Fruit fly (Drosophila melanogaster) whole organism, pupa: ENCODE data around the gene Ube4A.
A peak's percentile ranks its signal among the peaks of the same experiment; 100 is the strongest.

Source experiments
- CG10348 ChIP-seq: fragments of 200-800 bp; sonication (Bioruptor generic); IDR thresholded peaks from 2 replicates; pipeline ENCODE4 v1.3.6; 2022; ENCODE audit warnings: missing biosample characterization, missing genetic modification characterization
- CG12605 ChIP-seq: fragments of 200-800 bp; sonication (Bioruptor generic); IDR thresholded peaks from 2 replicates; pipeline ENCODE4 v1.3.6; 2022; ENCODE audit warnings: missing biosample characterization, missing genetic modification characterization
- CG13204 ChIP-seq: fragments of 200-800 bp; sonication (Bioruptor generic); optimal IDR thresholded peaks from 2 replicates; lab custom pipeline; 2018; ENCODE audit warnings: missing biosample characterization, mild to moderate bottlenecking, missing genetic modification characterization, moderate library complexity
- CG14655 ChIP-seq: fragments of 200-800 bp; sonication (Bioruptor generic); optimal IDR thresholded peaks from 3 replicates; lab custom pipeline; 2017; ENCODE audit warnings: mild to moderate bottlenecking, missing biosample characterization, missing genetic modification reagents, missing genetic modification characterization
- CG15710 ChIP-seq: fragments of 200-800 bp; sonication (Bioruptor generic); optimal IDR thresholded peaks from 2 replicates; lab custom pipeline; 2018; ENCODE audit warnings: missing biosample characterization, mild to moderate bottlenecking, missing genetic modification characterization, moderate library complexity
- CG17806 ChIP-seq: fragments of 200-800 bp; sonication (Bioruptor generic); optimal IDR thresholded peaks from 2 replicates; lab custom pipeline; 2018; ENCODE audit warnings: missing biosample characterization, mild to moderate bottlenecking, missing genetic modification characterization, moderate library complexity
- CG32121 ChIP-seq: fragments of 200-800 bp; sonication (Bioruptor generic); IDR thresholded peaks from 2 replicates; pipeline ENCODE4 v1.3.6; 2022; ENCODE audit warnings: missing biosample characterization, missing genetic modification characterization
- CG34367 ChIP-seq: fragments of 200-800 bp; sonication (Bioruptor generic); optimal IDR thresholded peaks from 2 replicates; lab custom pipeline; 2018; ENCODE audit warnings: missing biosample characterization, mild to moderate bottlenecking, missing genetic modification characterization
- CG4496 ChIP-seq: fragments of 200-800 bp; sonication (Bioruptor generic); IDR thresholded peaks from 3 replicates; pipeline ENCODE4 v1.3.6; 2022; ENCODE audit warnings: missing biosample characterization, missing genetic modification characterization
- CG8159 ChIP-seq: fragments of 200-800 bp; sonication (Bioruptor generic); optimal IDR thresholded peaks from 3 replicates; lab custom pipeline; 2018; ENCODE audit warnings: missing biosample characterization, mild to moderate bottlenecking, missing genetic modification characterization, moderate library complexity
- CG8301 ChIP-seq: fragments of 200-800 bp; sonication (Bioruptor generic); optimal IDR thresholded peaks from 2 replicates; lab custom pipeline; 2018; ENCODE audit warnings: missing biosample characterization, mild to moderate bottlenecking, missing genetic modification characterization
- CG9948 ChIP-seq: fragments of 200-800 bp; sonication (Bioruptor generic); optimal IDR thresholded peaks from 2 replicates; lab custom pipeline; 2018; ENCODE audit warnings: missing biosample characterization, mild to moderate bottlenecking, missing genetic modification characterization, moderate library complexity
- D1 ChIP-seq: fragments of 200-800 bp; sonication (Bioruptor generic); optimal IDR thresholded peaks from 2 replicates; lab custom pipeline; 2018; ENCODE audit warnings: missing biosample characterization, mild to moderate bottlenecking, missing genetic modification characterization, moderate library complexity
- EcR ChIP-seq: fragments of 200-800 bp; sonication (Bioruptor generic); optimal IDR thresholded peaks from 3 replicates; lab custom pipeline; 2019; ENCODE audit warnings: missing biosample characterization, missing genetic modification characterization, mild to moderate bottlenecking, moderate library complexity, missing genetic modification reagents
- Ets98B ChIP-seq: fragments of 200-800 bp; sonication (Bioruptor generic); IDR thresholded peaks from 2 replicates; pipeline ENCODE4 v1.3.6; 2022; ENCODE audit warnings: missing biosample characterization, missing genetic modification characterization
- Pif1A ChIP-seq: fragments of 200-800 bp; sonication (Bioruptor generic); optimal IDR thresholded peaks from 3 replicates; lab custom pipeline; 2016; ENCODE audit warnings: missing biosample characterization, missing genetic modification characterization
- Pif1B ChIP-seq: fragments of 200-800 bp; sonication (Bioruptor generic); optimal IDR thresholded peaks from 3 replicates; lab custom pipeline; 2016; ENCODE audit warnings: missing biosample characterization, missing genetic modification characterization
- Snoo ChIP-seq: fragments of 200-800 bp; sonication (Bioruptor generic); optimal IDR thresholded peaks from 3 replicates; lab custom pipeline; 2017; ENCODE audit warnings: missing biosample characterization, mild to moderate bottlenecking, missing genetic modification characterization, inconsistent platforms
- fd96Ca ChIP-seq: fragments of 200-800 bp; sonication (Bioruptor generic); IDR thresholded peaks from 3 replicates; pipeline ENCODE4 v1.3.6; 2022; ENCODE audit warnings: missing biosample characterization, missing genetic modification characterization
- gl ChIP-seq: fragments of 200-800 bp; sonication (Bioruptor generic); optimal IDR thresholded peaks from 2 replicates; lab custom pipeline; 2018; ENCODE audit warnings: missing biosample characterization, mild to moderate bottlenecking, missing genetic modification characterization
- rn ChIP-seq: fragments of 200-800 bp; sonication (Bioruptor generic); IDR thresholded peaks from 2 replicates; pipeline ENCODE4 v1.3.6; 2022; ENCODE audit warnings: missing biosample characterization, missing genetic modification characterization

Gene Ube4A

dm6 chr2L:6693794-6694254, 35.5 kb downstream of the Ube4A start:
- TF ChIP-seq CG10348 (GFP tag; lab: Robert Waterston, UW): no peak
- TF ChIP-seq gl: no peak
- TF ChIP-seq CG34367 (tag; lab: Kevin White, UChicago): peak; percentile 66
- 0 out of 2 replicates have a peak, but pooled peaks have one; percentile 23 for TF ChIP-seq CG12605
- no peak for TF ChIP-seq CG32121 (GFP tag; lab: Robert Waterston, UW)
- TF ChIP-seq CG13204 (GFP tag; lab: Kevin White, UChicago): peak; percentile 55
- peak; percentile 69 for TF ChIP-seq CG9948 (tag; lab: Kevin White, UChicago)
- TF ChIP-seq Pif1B (GFP tag; lab: Kevin White, UChicago): peak; percentile 39
- TF ChIP-seq CG8301 (tag; lab: Kevin White, UChicago): peak; percentile 81
- TF ChIP-seq Pif1A (GFP tag; lab: Kevin White, UChicago): peak; percentile 65
- TF ChIP-seq CG4496 (GFP tag; lab: Robert Waterston, UW): 0 out of 3 replicates have a peak, but pooled peaks have one; percentile 59
- TF ChIP-seq CG15710 (tag; lab: Kevin White, UChicago): peak; percentile 77
- peak; percentile 30; the same call in 1 of the 3 replicates for TF ChIP-seq fd96Ca
- TF ChIP-seq CG14655 (GFP tag; lab: Kevin White, UChicago): peak; percentile 86
- TF ChIP-seq CG8159 (tag; lab: Kevin White, UChicago): peak; percentile 83
- peak; percentile 43 for TF ChIP-seq D1
- TF ChIP-seq CG17806 (tag; lab: Kevin White, UChicago): peak; percentile 52
- TF ChIP-seq Ets98B: no peak
- TF ChIP-seq Snoo (tag; lab: Kevin White, UChicago): peak; percentile 44
- TF ChIP-seq, all 21 proteins: peak for 15

- no peak for TF ChIP-seq CG14655 (GFP tag; lab: Kevin White, UChicago)
- TF ChIP-seq rn: no peak
- TF ChIP-seq CG17806 (tag; lab: Kevin White, UChicago): no peak
- no peak for TF ChIP-seq Snoo (tag; lab: Kevin White, UChicago)
- TF ChIP-seq CG9948 (tag; lab: Kevin White, UChicago): no peak
- no peak for TF ChIP-seq D1
- TF ChIP-seq CG34367 (tag; lab: Kevin White, UChicago): no peak
- TF ChIP-seq EcR (GFP tag; lab: Kevin White, UChicago): no peak
- TF ChIP-seq CG8301 (tag; lab: Kevin White, UChicago): no peak
- TF ChIP-seq CG10348 (GFP tag; lab: Robert Waterston, UW): no peak
- TF ChIP-seq gl: no peak
- TF ChIP-seq Ets98B: no peak
- no peak for TF ChIP-seq Pif1A (GFP tag; lab: Kevin White, UChicago)
- TF ChIP-seq Pif1B (GFP tag; lab: Kevin White, UChicago): no peak
- TF ChIP-seq CG13204 (GFP tag; lab: Kevin White, UChicago): no peak
- no peak for TF ChIP-seq CG4496 (GFP tag; lab: Robert Waterston, UW)
- TF ChIP-seq CG32121 (GFP tag; lab: Robert Waterston, UW): no peak
These were observed 37.9 kb downstream of the Ube4A start for dm6 chr2L:6696229-6696628.

dm6 chr2L:6698387-6698786, 40.1 kb downstream of the Ube4A start:
- TF ChIP-seq D1 (no peak), Snoo (tag; lab: Kevin White, UChicago) (peak; percentile 55), CG17806 (tag; lab: Kevin White, UChicago) (peak; percentile 60), CG4496 (GFP tag; lab: Robert Waterston, UW) (peak; percentile 89), Pif1B (GFP tag; lab: Kevin White, UChicago) (peak; percentile 64), fd96Ca (peak; percentile 83; the same call in 2 of the 3 replicates), rn (peak; percentile 65), CG10348 (GFP tag; lab: Robert Waterston, UW) (no peak), CG34367 (tag; lab: Kevin White, UChicago) (peak; percentile 55), CG32121 (GFP tag; lab: Robert Waterston, UW) (peak; percentile 89), EcR (GFP tag; lab: Kevin White, UChicago) (no peak), CG8159 (tag; lab: Kevin White, UChicago) (peak; percentile 62), CG9948 (tag; lab: Kevin White, UChicago) (peak; percentile 55), CG12605 (peak; percentile 78), Ets98B (peak; percentile 83), CG13204 (GFP tag; lab: Kevin White, UChicago) (no peak), CG15710 (tag; lab: Kevin White, UChicago) (peak; percentile 57), gl (no peak), Pif1A (GFP tag; lab: Kevin White, UChicago) (peak; percentile 65), CG8301 (tag; lab: Kevin White, UChicago) (peak; percentile 66), CG14655 (GFP tag; lab: Kevin White, UChicago) (peak; percentile 62)

- TF ChIP-seq CG34367 (tag; lab: Kevin White, UChicago): no peak
- TF ChIP-seq CG8159 (tag; lab: Kevin White, UChicago): no peak
- no peak for TF ChIP-seq CG12605
- TF ChIP-seq EcR (GFP tag; lab: Kevin White, UChicago): no peak
- TF ChIP-seq Snoo (tag; lab: Kevin White, UChicago): no peak
- TF ChIP-seq gl: no peak
- no peak for TF ChIP-seq CG8301 (tag; lab: Kevin White, UChicago)
- TF ChIP-seq CG9948 (tag; lab: Kevin White, UChicago): no peak
- no peak for TF ChIP-seq CG32121 (GFP tag; lab: Robert Waterston, UW)
These were observed 42.4 kb downstream of the Ube4A start for dm6 chr2L:6700742-6701141.

- TF ChIP-seq Pif1A (GFP tag; lab: Kevin White, UChicago) (peak; percentile 32), Pif1B (GFP tag; lab: Kevin White, UChicago) (peak; percentile 39), CG13204 (GFP tag; lab: Kevin White, UChicago) (peak; percentile 16), EcR (GFP tag; lab: Kevin White, UChicago) (peak; percentile 55), CG4496 (GFP tag; lab: Robert Waterston, UW) (no peak), D1 (no peak), CG34367 (tag; lab: Kevin White, UChicago) (peak; percentile 0), CG10348 (GFP tag; lab: Robert Waterston, UW) (no peak), CG15710 (tag; lab: Kevin White, UChicago) (peak; percentile 46), CG9948 (tag; lab: Kevin White, UChicago) (peak; percentile 41), CG8159 (tag; lab: Kevin White, UChicago) (peak; percentile 62), CG17806 (tag; lab: Kevin White, UChicago) (peak; percentile 34)
These were observed 43.3 kb downstream of the Ube4A start for dm6 chr2L:6701409-6702199.
